Fruit fly (Drosophila melanogaster) whole organism, embryonic: ENCODE measurements around the gene CG6441.

ENCODE experiments used
- C15 ChIP-seq: fragments of 200-800 bp; sonication (Bioruptor generic); IDR thresholded peaks from 3 replicates; pipeline ENCODE4 v1.3.6; 2022; ENCODE audit warnings: missing biosample characterization, missing genetic modification characterization
- CG10321 ChIP-seq: fragments of 200-800 bp; sonication (Bioruptor generic); IDR thresholded peaks from 2 replicates; pipeline ENCODE4 v1.3.6; 2022; ENCODE audit warnings: missing biosample characterization, missing genetic modification characterization
- CG11560 ChIP-seq: fragments of 200-800 bp; sonication (Bioruptor generic); IDR thresholded peaks from 3 replicates; pipeline ENCODE4 v1.3.6; 2022; ENCODE audit warnings: missing biosample characterization, missing genetic modification characterization
- CG15269 ChIP-seq: fragments of 200-800 bp; sonication (Bioruptor generic); optimal IDR thresholded peaks from 2 replicates; lab custom pipeline; 2018; ENCODE audit warnings: missing biosample characterization, mild to moderate bottlenecking, missing genetic modification characterization, moderate library complexity
- CG17328 ChIP-seq: fragments of 200-800 bp; sonication (Bioruptor generic); IDR thresholded peaks from 2 replicates; pipeline ENCODE4 v1.3.6; 2022; ENCODE audit warnings: missing biosample characterization, missing genetic modification characterization
- CG2199 ChIP-seq: fragments of 200-800 bp; sonication (Bioruptor generic); IDR thresholded peaks from 3 replicates; pipeline ENCODE4 v1.3.6; 2022; ENCODE audit warnings: missing biosample characterization, missing genetic modification characterization
- CG2875 ChIP-seq: fragments of 200-800 bp; sonication (Bioruptor generic); optimal IDR thresholded peaks from 2 replicates; lab custom pipeline; 2017; ENCODE audit warnings: missing biosample characterization, mild to moderate bottlenecking, missing genetic modification characterization, missing genetic modification reagents
- CG32532 ChIP-seq: fragments of 200-800 bp; sonication (Bioruptor generic); IDR thresholded peaks from 2 replicates; pipeline ENCODE4 v1.3.6; 2022; ENCODE audit warnings: missing biosample characterization, missing genetic modification characterization
- CG4404 ChIP-seq: fragments of 200-800 bp; sonication (Bioruptor generic); IDR thresholded peaks from 2 replicates; pipeline ENCODE4 v1.3.6; 2022; ENCODE audit warnings: missing biosample characterization, missing genetic modification characterization
- CG4707 ChIP-seq: fragments of 200-800 bp; sonication (Bioruptor generic); optimal IDR thresholded peaks from 2 replicates; lab custom pipeline; 2018; ENCODE audit warnings: missing biosample characterization, mild to moderate bottlenecking, missing genetic modification characterization, moderate library complexity
- CG6683 ChIP-seq: fragments of 200-800 bp; sonication (Bioruptor generic); optimal IDR thresholded peaks from 2 replicates; lab custom pipeline; 2017; ENCODE audit warnings: missing biosample characterization, mild to moderate bottlenecking, missing genetic modification characterization, missing genetic modification reagents
- CG6791 ChIP-seq: fragments of 200-800 bp; sonication (Bioruptor generic); IDR thresholded peaks from 3 replicates; pipeline ENCODE4 v1.3.6; 2022; ENCODE audit warnings: missing biosample characterization, missing genetic modification characterization; ENCODE audit not compliant: partially characterized antibody
- CG7372 ChIP-seq: fragments of 200-800 bp; sonication (Bioruptor generic); IDR thresholded peaks from 2 replicates; pipeline ENCODE4 v1.3.6; 2022; ENCODE audit warnings: missing biosample characterization, missing genetic modification characterization
- CHES-1-like ChIP-seq: fragments of 200-800 bp; sonication (Bioruptor generic); optimal IDR thresholded peaks from 2 replicates; lab custom pipeline; 2016; ENCODE audit warnings: missing biosample characterization, missing genetic modification characterization
- Doc2 ChIP-seq: fragments of 200-800 bp; sonication (Bioruptor generic); IDR thresholded peaks from 2 replicates; pipeline ENCODE4 v1.3.6; 2022; ENCODE audit warnings: missing biosample characterization, missing genetic modification characterization
- E2f1 ChIP-seq: fragments of 200-800 bp; sonication (Bioruptor generic); IDR thresholded peaks from 2 replicates; pipeline ENCODE4 v1.3.6; 2022; ENCODE audit warnings: missing biosample characterization, missing genetic modification characterization
- Elba2 ChIP-seq: fragments of 200-800 bp; sonication (Bioruptor generic); optimal IDR thresholded peaks from 3 replicates; lab custom pipeline; 2016; ENCODE audit warnings: missing biosample characterization, missing genetic modification characterization
- Fer2 ChIP-seq: fragments of 200-800 bp; sonication (Bioruptor generic); optimal IDR thresholded peaks from 2 replicates; lab custom pipeline; 2018; ENCODE audit warnings: missing biosample characterization, mild to moderate bottlenecking, missing genetic modification characterization, moderate library complexity
- Hey ChIP-seq: fragments of 200-800 bp; sonication (Bioruptor generic); optimal IDR thresholded peaks from 3 replicates; lab custom pipeline; 2018; ENCODE audit warnings: missing biosample characterization, mild to moderate bottlenecking, missing genetic modification characterization
- Hr51 ChIP-seq, 2 experiments: fragments of 200-800 bp; sonication (Bioruptor generic); optimal IDR thresholded peaks; 2 replicates in 1 of 2; 3 replicates in 1 of 2; lab custom pipeline; 2016 to 2018; ENCODE audit warnings: missing biosample characterization in 2 of 2, missing genetic modification characterization in 2 of 2, mild to moderate bottlenecking in 1 of 2, moderate library complexity in 1 of 2
- NFAT ChIP-seq: fragments of 200-800 bp; sonication (Bioruptor generic); IDR thresholded peaks from 2 replicates; pipeline ENCODE4 v1.3.6; 2022; ENCODE audit warnings: missing biosample characterization, missing genetic modification characterization
- Ravus ChIP-seq: fragments of 200-800 bp; sonication (Bioruptor generic); IDR thresholded peaks from 2 replicates; pipeline ENCODE4 v1.3.6; 2022; ENCODE audit warnings: missing biosample characterization, missing genetic modification characterization
- Rfx ChIP-seq: fragments of 200-800 bp; sonication (Bioruptor generic); IDR thresholded peaks from 2 replicates; pipeline ENCODE4 v1.3.6; 2022; ENCODE audit warnings: missing biosample characterization, missing genetic modification characterization
- Tbp ChIP-seq: fragments of >200 bp; optimal IDR thresholded peaks from 2 replicates; lab custom pipeline; 2018; ENCODE audit warnings: missing biosample characterization, missing genetic modification characterization
- Usf ChIP-seq: fragments of 200-800 bp; sonication (Bioruptor generic); optimal IDR thresholded peaks from 2 replicates; lab custom pipeline; 2017; ENCODE audit warnings: missing genotype, missing biosample characterization, missing genetic modification characterization
- amos ChIP-seq: fragments of 200-800 bp; sonication (Bioruptor generic); IDR thresholded peaks from 2 replicates; pipeline ENCODE4 v1.3.6; 2022; ENCODE audit warnings: missing biosample characterization, missing genetic modification characterization; ENCODE audit not compliant: partially characterized antibody
- ara ChIP-seq: fragments of 200-800 bp; sonication (Bioruptor generic); IDR thresholded peaks from 2 replicates; pipeline ENCODE4 v1.3.6; 2022; ENCODE audit warnings: missing biosample characterization, missing genetic modification characterization
- ase ChIP-seq: fragments of 200-800 bp; sonication (Bioruptor generic); IDR thresholded peaks from 3 replicates; pipeline ENCODE4 v1.3.6; 2022; ENCODE audit warnings: missing biosample characterization, missing genetic modification characterization
- bigmax ChIP-seq: fragments of 200-800 bp; sonication (Bioruptor generic); optimal IDR thresholded peaks from 2 replicates; lab custom pipeline; 2018; ENCODE audit warnings: missing biosample characterization, mild to moderate bottlenecking, missing genetic modification characterization
- btn ChIP-seq: fragments of 200-800 bp; sonication (Bioruptor generic); optimal IDR thresholded peaks from 2 replicates; lab custom pipeline; 2016; ENCODE audit warnings: missing biosample characterization, missing genetic modification characterization
- cwo ChIP-seq: fragments of 200-800 bp; sonication (Bioruptor generic); optimal IDR thresholded peaks from 3 replicates; lab custom pipeline; 2017; ENCODE audit warnings: missing biosample characterization, missing genetic modification characterization, mild to moderate bottlenecking, moderate library complexity, missing genetic modification reagents
- dm ChIP-seq: fragments of 200-800 bp; sonication (Bioruptor generic); optimal IDR thresholded peaks from 3 replicates; lab custom pipeline; 2016; ENCODE audit warnings: missing biosample characterization, missing genetic modification characterization
- dmrt11E ChIP-seq: fragments of 200-800 bp; sonication (Bioruptor generic); optimal IDR thresholded peaks from 3 replicates; lab custom pipeline; 2018; ENCODE audit warnings: missing biosample characterization, mild to moderate bottlenecking, missing genetic modification characterization, moderate library complexity
- dpn ChIP-seq, 2 experiments: fragments of 200-800 bp; sonication (Bioruptor generic); optimal IDR thresholded peaks; 3 replicates each; lab custom pipeline; 2016; ENCODE audit warnings: missing biosample characterization in 2 of 2, missing genetic modification characterization in 2 of 2
- ewg ChIP-seq: fragments of 200-800 bp; sonication (Bioruptor generic); optimal IDR thresholded peaks from 3 replicates; lab custom pipeline; 2017; ENCODE audit warnings: mild to moderate bottlenecking, missing biosample characterization, missing genetic modification reagents, missing genetic modification characterization
- eyg ChIP-seq: fragments of 200-800 bp; sonication (Bioruptor generic); optimal IDR thresholded peaks from 3 replicates; lab custom pipeline; 2016; ENCODE audit warnings: missing biosample characterization, missing genetic modification characterization
- fd64A ChIP-seq: fragments of 200-800 bp; sonication (Bioruptor generic); optimal IDR thresholded peaks from 3 replicates; lab custom pipeline; 2018; ENCODE audit warnings: missing biosample characterization, mild to moderate bottlenecking, missing genetic modification characterization
- fru ChIP-seq: fragments of >200 bp; optimal IDR thresholded peaks from 2 replicates; lab custom pipeline; 2017
- ham ChIP-seq: fragments of 200-800 bp; sonication (Bioruptor generic); IDR thresholded peaks from 2 replicates; pipeline ENCODE4 v1.3.6; 2022; ENCODE audit warnings: missing biosample characterization, missing genetic modification characterization
- ind ChIP-seq: fragments of 200-800 bp; sonication (Bioruptor generic); optimal IDR thresholded peaks from 3 replicates; lab custom pipeline; 2016; ENCODE audit warnings: missing biosample characterization, missing genetic modification characterization
- luna ChIP-seq: fragments of 200-800 bp; sonication (Bioruptor generic); optimal IDR thresholded peaks from 2 replicates; lab custom pipeline; 2016; ENCODE audit warnings: missing biosample characterization, missing genetic modification characterization
- nerfin-1 ChIP-seq: fragments of 200-800 bp; sonication (Bioruptor generic); optimal IDR thresholded peaks from 3 replicates; lab custom pipeline; 2019; ENCODE audit warnings: missing biosample characterization, mild to moderate bottlenecking, missing genetic modification characterization, moderate library complexity
- pzg ChIP-seq: fragments of 200-800 bp; sonication (Bioruptor generic); optimal IDR thresholded peaks from 3 replicates; lab custom pipeline; 2018; ENCODE audit warnings: missing biosample characterization, mild to moderate bottlenecking, missing genetic modification characterization, moderate library complexity
- ro ChIP-seq: fragments of 200-800 bp; sonication (Bioruptor generic); IDR thresholded peaks from 2 replicates; pipeline ENCODE4 v1.3.6; 2022; ENCODE audit warnings: missing biosample characterization, missing genetic modification characterization
- sc ChIP-seq, 3 experiments: fragments of >200 bp in 2 of 3; fragments of 200-800 bp in 1 of 3; sonication (Bioruptor generic) in 1 of 3; optimal IDR thresholded peaks; 2 replicates in 2 of 3; 3 replicates in 1 of 3; lab custom pipeline; 2017; ENCODE audit warnings: mild to moderate bottlenecking in 1 of 3, missing biosample characterization in 1 of 3, missing genetic modification characterization in 1 of 3, missing genetic modification reagents in 1 of 3
- sd ChIP-seq: fragments of 200-800 bp; sonication (Bioruptor generic); optimal IDR thresholded peaks from 3 replicates; lab custom pipeline; 2018; ENCODE audit warnings: missing biosample characterization, mild to moderate bottlenecking, missing genetic modification characterization, moderate library complexity
- tap ChIP-seq: fragments of 200-800 bp; optimal IDR thresholded peaks from 3 replicates; lab custom pipeline; 2019; ENCODE audit warnings: missing biosample characterization, mild to moderate bottlenecking, missing genetic modification characterization, moderate library complexity
- wdn ChIP-seq: fragments of 200-800 bp; sonication (Bioruptor generic); IDR thresholded peaks from 2 replicates; pipeline ENCODE4 v1.3.6; 2022; ENCODE audit warnings: missing biosample characterization, missing genetic modification characterization
- wor ChIP-seq: fragments of 200-800 bp; sonication (Bioruptor generic); IDR thresholded peaks from 2 replicates; pipeline ENCODE4 v1.3.6; 2022; ENCODE audit warnings: missing biosample characterization, missing genetic modification characterization

The CG6441 gene

dm6 chr2L:7436492-7437324 is 37.8 kb upstream of the CG6441 start (continued):
- TF ChIP-seq CG7372 (GFP tag; lab: Robert Waterston, UW): peak; percentile 54; the same call in 1 of the 2 replicates
- TF ChIP-seq ind (GFP tag; lab: Kevin White, UChicago): peak; percentile 6
- TF ChIP-seq CG11560: no peak
- peak; percentile 19; the same call in 1 of the 2 replicates for TF ChIP-seq ham (GFP tag; lab: Robert Waterston, UW)
- peak; percentile 40 for TF ChIP-seq dm (GFP tag; lab: Kevin White, UChicago)
- TF ChIP-seq Rfx (GFP tag; lab: Robert Waterston, UW): peak; percentile 85
- TF ChIP-seq nerfin-1 (tag; lab: Kevin White, UChicago): peak; percentile 44
- TF ChIP-seq Doc2: no peak
- TF ChIP-seq dmrt11E (tag; lab: Kevin White, UChicago): no peak
- TF ChIP-seq CG6791 (GFP tag; lab: Robert Waterston, UW): no peak
- TF ChIP-seq fru (lab: Kevin White, UChicago): no peak
- TF ChIP-seq CHES-1-like: peak; percentile 82
- peak; percentile 34 for TF ChIP-seq luna (GFP tag; lab: Kevin White, UChicago)
- peak; percentile 42 for TF ChIP-seq wor (GFP tag; lab: Robert Waterston, UW)
- peak; percentile 58; the same call in 1 of the 2 replicates for TF ChIP-seq CG32532
- TF ChIP-seq amos (GFP tag; lab: Robert Waterston, UW): no peak
- peak; percentile 56 for TF ChIP-seq sd (tag; lab: Kevin White, UChicago)
- peak; percentile 51 to 88 for TF ChIP-seq dpn (GFP tag; optimal IDR thresholded peaks at IDR 0.05; lab: Kevin White, UChicago)
- TF ChIP-seq btn (GFP tag; lab: Kevin White, UChicago): peak; percentile 48
- TF ChIP-seq ewg: peak; percentile 57
- no peak for TF ChIP-seq Tbp (GFP tag; lab: Kevin White, UChicago)
- TF ChIP-seq Usf: no peak
- TF ChIP-seq CG4707 (GFP tag; lab: Kevin White, UChicago): peak; percentile 65
- no peak for TF ChIP-seq sc (optimal IDR thresholded peaks at IDR 0.05; lab: Kevin White, UChicago)
- peak; percentile 38 for TF ChIP-seq sc (GFP tag; optimal IDR thresholded peaks at IDR 0.05; lab: Kevin White, UChicago)
- peak; percentile 46 to 62 for TF ChIP-seq Hr51 (GFP tag; optimal IDR thresholded peaks at IDR 0.05; lab: Kevin White, UChicago)
- TF ChIP-seq CG4404: no peak
- peak; percentile 72; the same call in 2 of the 3 replicates for TF ChIP-seq ase (GFP tag; lab: Robert Waterston, UW)
- peak; percentile 30 for TF ChIP-seq pzg
- peak; percentile 68 for TF ChIP-seq CG15269 (tag; lab: Kevin White, UChicago)
- peak; percentile 64 for TF ChIP-seq wdn (GFP tag; lab: Robert Waterston, UW)
- peak; percentile 55 for TF ChIP-seq CG6683 (GFP tag; lab: Kevin White, UChicago)
- TF ChIP-seq CG2199: peak; percentile 46; the same call in 2 of the 3 replicates
- no peak for TF ChIP-seq CG10321 (GFP tag; lab: Robert Waterston, UW)
- peak; percentile 79 for TF ChIP-seq eyg
- peak; percentile 87 for TF ChIP-seq NFAT (GFP tag; lab: Robert Waterston, UW)
- peak; percentile 58 for TF ChIP-seq CG17328
- peak; percentile 77 for TF ChIP-seq Hey
- peak; percentile 43 for TF ChIP-seq ro (GFP tag; lab: Robert Waterston, UW)
- TF ChIP-seq bigmax (GFP tag; lab: Kevin White, UChicago): peak; percentile 12
- TF ChIP-seq fd64A (GFP tag; lab: Kevin White, UChicago): peak; percentile 65
- TF ChIP-seq ara: peak; percentile 50; the same call in 1 of the 2 replicates
- peak; percentile 29 for TF ChIP-seq tap (tag; lab: Kevin White, UChicago)
- TF ChIP-seq E2f1: peak; percentile 53
- TF ChIP-seq cwo (GFP tag; lab: Kevin White, UChicago): peak; percentile 55
- TF ChIP-seq Ravus (GFP tag; lab: Robert Waterston, UW): no peak
- TF ChIP-seq CG2875: peak; percentile 67
- TF ChIP-seq C15 (GFP tag; lab: Robert Waterston, UW): peak; percentile 70; the same call in 1 of the 3 replicates
- TF ChIP-seq Fer2 (tag; lab: Kevin White, UChicago): peak; percentile 71
- no peak for TF ChIP-seq Elba2
